Worm (Caenorhabditis elegans) whole organism, early embryonic: ENCODE results near the gene clec-173.

Source experiments
- ama-1 ChIP-seq: fragments of 150-350 bp; optimal IDR thresholded peaks from 2 replicates; lab custom pipeline; 2014
- flt-1 ChIP-seq: fragments of 200-800 bp; sonication (Bioruptor generic); IDR thresholded peaks from 2 replicates; pipeline ENCODE4 v1.3.6; 2022; ENCODE audit warnings: missing genetic modification characterization, missing compliant biosample characterization
- hnd-1 ChIP-seq: sonication (generic microtip); optimal IDR thresholded peaks from 2 replicates; lab custom pipeline; 2016; ENCODE audit warnings: missing genetic modification characterization, missing compliant biosample characterization
- tbx-37 ChIP-seq: fragments of 200-800 bp; sonication (Bioruptor generic); conservative IDR thresholded peaks from 2 replicates; pipeline ENCODE4 v1.3.6; 2022; ENCODE audit warnings: missing genetic modification reagents, missing genetic modification characterization, missing compliant biosample characterization
- tra-4 ChIP-seq: sonication (generic microtip); optimal IDR thresholded peaks from 2 replicates; lab custom pipeline; 2017; ENCODE audit warnings: missing genetic modification characterization, missing compliant biosample characterization

ce11 chrIV:3291977-3292561, 24.6 kb upstream of the clec-173 start, which contains the start of gene W08E12.8:
- TF ChIP-seq ama-1 (lab: Kevin White, UChicago) (no peak), tbx-37 (GFP tag; lab: Robert Waterston, UW) (no peak), tra-4 (tag; lab: Kevin White, UChicago) (no peak), hnd-1 (tag; lab: Kevin White, UChicago) (no peak), flt-1 (GFP tag; lab: Robert Waterston, UW) (no peak)
